Worm (Caenorhabditis elegans) whole organism, L4 larva: Measurements from ENCODE around the gene rps-12.

ENCODE experiments used
- D1046.2 ChIP-seq: fragments of 200-800 bp; sonication (Bioruptor generic); IDR thresholded peaks from 2 replicates; pipeline ENCODE4 v1.3.6; 2022; ENCODE audit warnings: missing genetic modification characterization, missing compliant biosample characterization
- F10B5.3 ChIP-seq: sonication (generic microtip); optimal IDR thresholded peaks from 2 replicates; lab custom pipeline; 2016; ENCODE audit warnings: mild to moderate bottlenecking, missing genetic modification characterization, missing compliant biosample characterization
- F49E8.2 ChIP-seq: sonication (generic microtip); optimal IDR thresholded peaks from 2 replicates; lab custom pipeline; 2016; ENCODE audit warnings: missing compliant biosample characterization, mild to moderate bottlenecking, missing genetic modification characterization, borderline replicate concordance
- T20F7.1 ChIP-seq: fragments of 200-800 bp; sonication (Bioruptor generic); optimal IDR thresholded peaks from 2 replicates; lab custom pipeline; 2018; ENCODE audit warnings: mild to moderate bottlenecking, missing genetic modification characterization, missing compliant biosample characterization
- T26A8.4 ChIP-seq: fragments of 200-800 bp; sonication (Bioruptor generic); IDR thresholded peaks from 2 replicates; pipeline ENCODE4 v1.3.6; 2022; ENCODE audit warnings: missing genetic modification characterization, missing compliant biosample characterization
- Y48G9A.11 ChIP-seq: fragments of 200-800 bp; sonication (Bioruptor generic); IDR thresholded peaks from 2 replicates; pipeline ENCODE4 v1.3.6; 2022; ENCODE audit warnings: missing genetic modification reagents, missing genetic modification characterization, missing compliant biosample characterization
- ZK337.2 ChIP-seq: fragments of 200-800 bp; sonication (Bioruptor generic); IDR thresholded peaks from 2 replicates; pipeline ENCODE4 v1.3.6; 2022; ENCODE audit warnings: missing genetic modification reagents, missing genetic modification characterization, missing compliant biosample characterization
- ZK546.5 ChIP-seq, 2 experiments: sonication (generic microtip); optimal IDR thresholded peaks; 2 replicates each; lab custom pipeline; 2017; ENCODE audit warnings: missing biosample characterization in 2 of 2, missing genetic modification characterization in 2 of 2
- aha-1 ChIP-seq: fragments of 150-350 bp; peaks from one replicate; lab custom pipeline; 2014; ENCODE audit warnings: missing biosample characterization, missing genetic modification characterization
- ceh-20 ChIP-seq: fragments of 200-800 bp; sonication (Bioruptor generic); IDR thresholded peaks from 2 replicates; pipeline ENCODE4 v1.3.6; 2022; ENCODE audit warnings: missing genetic modification reagents, missing genetic modification characterization, missing compliant biosample characterization
- ceh-28 ChIP-seq: fragments of 150-350 bp; optimal IDR thresholded peaks from 2 replicates; lab custom pipeline; 2014; ENCODE audit warnings: missing biosample characterization, missing genetic modification reagents, missing genetic modification characterization
- daf-12 ChIP-seq: fragments of 150-350 bp; optimal IDR thresholded peaks from 2 replicates; lab custom pipeline; 2014; ENCODE audit warnings: missing biosample characterization, missing genetic modification reagents, missing genetic modification characterization
- daf-16 ChIP-seq, 3 experiments: sonication (generic microtip); optimal IDR thresholded peaks; 2 replicates each; lab custom pipeline; 2016 to 2017; ENCODE audit warnings: missing genetic modification characterization in 3 of 3, missing genetic modification reagents in 3 of 3, mild to moderate bottlenecking in 2 of 3, missing compliant biosample characterization in 2 of 3, missing biosample characterization in 1 of 3, moderate library complexity in 1 of 3
- dmd-6 ChIP-seq: fragments of 200-800 bp; sonication (Bioruptor generic); IDR thresholded peaks from 2 replicates; pipeline ENCODE4 v1.3.6; 2022; ENCODE audit warnings: missing genetic modification reagents, missing genetic modification characterization, missing compliant biosample characterization
- hif-1 ChIP-seq, 2 experiments: sonication (generic microtip); optimal IDR thresholded peaks; 2 replicates each; lab custom pipeline; 2016 to 2017; ENCODE audit warnings: missing compliant biosample characterization in 2 of 2, missing genetic modification characterization in 2 of 2, missing genetic modification reagents in 2 of 2, missing genotype in 2 of 2, mild to moderate bottlenecking in 1 of 2
- hlh-11 ChIP-seq: fragments of 200-800 bp; sonication (Bioruptor generic); optimal IDR thresholded peaks from 2 replicates; lab custom pipeline; 2018; ENCODE audit warnings: mild to moderate bottlenecking, missing genetic modification characterization, missing compliant biosample characterization
- lin-38 ChIP-seq: fragments of 200-800 bp; sonication (Bioruptor generic); IDR thresholded peaks from 2 replicates; pipeline ENCODE4 v1.3.6; 2022; ENCODE audit warnings: missing genetic modification reagents, missing genetic modification characterization, missing compliant biosample characterization
- lsy-2 ChIP-seq, 2 experiments: fragments of 150-350 bp in 1 of 2; sonication (generic microtip) in 1 of 2; optimal IDR thresholded peaks; 2 replicates each; lab custom pipeline; 2014 to 2017; ENCODE audit warnings: missing biosample characterization in 2 of 2, missing genetic modification characterization in 2 of 2
- madf-9 ChIP-seq: fragments of 200-800 bp; sonication (Bioruptor generic); conservative IDR thresholded peaks from 2 replicates; pipeline ENCODE4 v1.3.6; 2022; ENCODE audit warnings: missing genetic modification reagents, missing genetic modification characterization, missing compliant biosample characterization
- mdt-29 ChIP-seq: fragments of 200-800 bp; sonication (Bioruptor generic); IDR thresholded peaks from 2 replicates; pipeline ENCODE4 v1.3.6; 2022; ENCODE audit warnings: missing genetic modification reagents, missing genetic modification characterization, missing compliant biosample characterization
- mep-1 ChIP-seq: fragments of 150-350 bp; sonication (generic microtip); optimal IDR thresholded peaks from 3 replicates; lab custom pipeline; 2014; ENCODE audit warnings: missing biosample characterization, missing genetic modification characterization
- mes-2 ChIP-seq: sonication (generic microtip); optimal IDR thresholded peaks from 2 replicates; lab custom pipeline; 2016; ENCODE audit warnings: missing genotype, mild to moderate bottlenecking, missing genetic modification characterization, missing compliant biosample characterization; ENCODE audit not compliant: poor library complexity, severe bottlenecking
- mxl-2 ChIP-seq: fragments of 200-800 bp; sonication (Bioruptor generic); conservative IDR thresholded peaks from 2 replicates; pipeline ENCODE4 v1.3.6; 2022; ENCODE audit warnings: missing genetic modification reagents, missing genetic modification characterization, missing compliant biosample characterization
- nhr-10 ChIP-seq: fragments of 150-350 bp; optimal IDR thresholded peaks from 2 replicates; lab custom pipeline; 2014; ENCODE audit warnings: missing biosample characterization, missing genetic modification characterization
- nhr-102 ChIP-seq: sonication (generic microtip); optimal IDR thresholded peaks from 2 replicates; lab custom pipeline; 2016; ENCODE audit warnings: mild to moderate bottlenecking, missing genetic modification characterization, moderate library complexity, missing compliant biosample characterization
- nhr-111 ChIP-seq: fragments of 200-800 bp; sonication (Bioruptor generic); optimal IDR thresholded peaks from 2 replicates; lab custom pipeline; 2018; ENCODE audit warnings: mild to moderate bottlenecking, missing genetic modification characterization, missing compliant biosample characterization
- nhr-237 ChIP-seq: sonication (generic microtip); optimal IDR thresholded peaks from 2 replicates; lab custom pipeline; 2017; ENCODE audit warnings: missing biosample characterization, missing genetic modification characterization
- nhr-28 ChIP-seq: fragments of 150-350 bp; optimal IDR thresholded peaks from 2 replicates; lab custom pipeline; 2014; ENCODE audit warnings: missing biosample characterization, missing genetic modification characterization
- nhr-48 ChIP-seq: sonication (generic microtip); optimal IDR thresholded peaks from 2 replicates; lab custom pipeline; 2016; ENCODE audit warnings: mild to moderate bottlenecking, missing genetic modification characterization, missing compliant biosample characterization
- pha-4 ChIP-seq, 2 experiments: fragments of 150-350 bp in 1 of 2; fragments of 200-800 bp in 1 of 2; sonication (Bioruptor generic) in 1 of 2; IDR thresholded peaks in 1 of 2; optimal IDR thresholded peaks in 1 of 2; 2 replicates each; pipeline versions ENCODE4 v1.3.6 to Lab custom; 2014 to 2022; ENCODE audit warnings: missing genetic modification characterization in 2 of 2, missing genetic modification reagents in 2 of 2, missing biosample characterization in 1 of 2, missing compliant biosample characterization in 1 of 2
- php-3 ChIP-seq: fragments of 200-800 bp; sonication (Bioruptor generic); IDR thresholded peaks from 2 replicates; pipeline ENCODE4 v1.3.6; 2022; ENCODE audit warnings: missing genetic modification reagents, missing genetic modification characterization, missing compliant biosample characterization
- pqm-1 ChIP-seq: sonication (generic microtip); optimal IDR thresholded peaks from 2 replicates; lab custom pipeline; 2017; ENCODE audit warnings: missing biosample characterization, missing genetic modification characterization
- rbr-2 ChIP-seq: sonication (generic microtip); optimal IDR thresholded peaks from 2 replicates; lab custom pipeline; 2016; ENCODE audit warnings: missing genotype, missing genetic modification characterization, missing compliant biosample characterization
- snpc-4 ChIP-seq: fragments of 150-350 bp; optimal IDR thresholded peaks from 2 replicates; lab custom pipeline; 2014; ENCODE audit warnings: missing biosample characterization, missing genetic modification characterization
- zag-1 ChIP-seq: fragments of 150-350 bp; optimal IDR thresholded peaks from 2 replicates; lab custom pipeline; 2014; ENCODE audit warnings: missing biosample characterization, missing genetic modification characterization
- zfp-2 ChIP-seq: sonication (generic microtip); optimal IDR thresholded peaks from 2 replicates; lab custom pipeline; 2016; ENCODE audit warnings: mild to moderate bottlenecking, missing genetic modification characterization, missing compliant biosample characterization
- ztf-7 ChIP-seq: fragments of 150-350 bp; optimal IDR thresholded peaks from 2 replicates; lab custom pipeline; 2014; ENCODE audit warnings: missing biosample characterization, missing genetic modification characterization

The rps-12 gene

ce11 chrIII:5663521-5663920 lies 15.6 kb upstream of the rps-12 start (continued):
- TF ChIP-seq ceh-20 = no peak
- TF ChIP-seq mdt-29 (GFP tag; lab: Robert Waterston, UW) = no peak
- no peak for TF ChIP-seq nhr-48
- TF ChIP-seq snpc-4 = no peak
- TF ChIP-seq dmd-6 (GFP tag; lab: Robert Waterston, UW) = no peak
- TF ChIP-seq ceh-28 (tag; lab: Kevin White, UChicago) = no peak
- TF ChIP-seq F49E8.2 (tag; lab: Kevin White, UChicago) = peak; percentile 85
- TF ChIP-seq ZK546.5 (tag; optimal IDR thresholded peaks at IDR 0.05; lab: Kevin White, UChicago) = no peak
- TF ChIP-seq nhr-111 (GFP tag; lab: Kevin White, UChicago) = no peak
- no peak for TF ChIP-seq madf-9 (GFP tag; lab: Robert Waterston, UW)
- no peak for TF ChIP-seq zag-1
- TF ChIP-seq nhr-102 (tag; lab: Kevin White, UChicago) = no peak
- no peak for TF ChIP-seq F10B5.3 (tag; lab: Kevin White, UChicago)
- TF ChIP-seq lin-38 (GFP tag; lab: Robert Waterston, UW) = peak; percentile 81
- peak; percentile 79 for TF ChIP-seq Y48G9A.11 (GFP tag; lab: Robert Waterston, UW)

ce11 chrIII:5663933-5664332 lies 15.2 kb upstream of the rps-12 start, which contains the start of gene par-3:
Gene par-3 (plus strand): TSS chrIII:5664233.
- no peak for TF ChIP-seq nhr-10 (tag; lab: Kevin White, UChicago)
- TF ChIP-seq aha-1 (tag; lab: Kevin White, UChicago) = peak; percentile 42
- peak; percentile 53 for TF ChIP-seq pqm-1 (tag; lab: Kevin White, UChicago)
- TF ChIP-seq, all 104 proteins: peak for 2

- peak; percentile 1 for TF ChIP-seq pqm-1 (tag; lab: Kevin White, UChicago)
- TF ChIP-seq T20F7.1 = no peak
- TF ChIP-seq nhr-28 = peak; percentile 31
- TF ChIP-seq mes-2 (tag; lab: Kevin White, UChicago) = peak; percentile 13
- TF ChIP-seq, all 104 proteins: peak for 3
Observed at ce11 chrIII:5665278-5665677, 13.8 kb upstream of the rps-12 start.

- TF ChIP-seq ztf-7 (tag; lab: Kevin White, UChicago) (no peak), pqm-1 (tag; lab: Kevin White, UChicago) (no peak), T26A8.4 (no peak), daf-12 (tag; lab: Kevin White, UChicago) (no peak), php-3 (no peak), snpc-4 (no peak), nhr-28 (no peak), ceh-28 (tag; lab: Kevin White, UChicago) (no peak), mxl-2 (no peak), nhr-237 (tag; lab: Kevin White, UChicago) (no peak), mep-1 (tag; lab: Kevin White, UChicago) (no peak), D1046.2 (GFP tag; lab: Robert Waterston, UW) (no peak), hif-1 (tag; optimal IDR thresholded peaks at IDR 0.05; lab: Kevin White, UChicago) (no peak), zag-1 (no peak)
Observed at ce11 chrIII:5665710-5666109, 13.4 kb upstream of the rps-12 start.

ce11 chrIII:5667952-5668489 lies 11.1 kb upstream of the rps-12 start:
- TF ChIP-seq pha-4 (GFP tag; IDR thresholded peaks at IDR 0.05; lab: Robert Waterston, UW) = no peak
- peak; percentile 31 for TF ChIP-seq pha-4 (tag; optimal IDR thresholded peaks at IDR 0.05; lab: Kevin White, UChicago)
- no peak for TF ChIP-seq ZK337.2 (GFP tag; lab: Robert Waterston, UW)
- peak in 1 of 2 experiments; percentile 38 for TF ChIP-seq lsy-2 (tag; optimal IDR thresholded peaks at IDR 0.05; lab: Kevin White, UChicago)
- TF ChIP-seq aha-1 (tag; lab: Kevin White, UChicago) = no peak
- TF ChIP-seq mep-1 (tag; lab: Kevin White, UChicago) = peak; percentile 28
- peak; percentile 8 for TF ChIP-seq rbr-2 (tag; lab: Kevin White, UChicago)
- peak; percentile 6 for TF ChIP-seq mes-2 (tag; lab: Kevin White, UChicago)
- no peak for TF ChIP-seq zfp-2
- peak; percentile 15 for TF ChIP-seq hlh-11 (tag; lab: Kevin White, UChicago)
- TF ChIP-seq T26A8.4 = no peak
- TF ChIP-seq daf-16 (GFP tag; optimal IDR thresholded peaks at IDR 0.05; lab: Kevin White, UChicago) = no peak
- peak; percentile 19 for TF ChIP-seq daf-16 (tag; optimal IDR thresholded peaks at IDR 0.05; lab: Kevin White, UChicago)
- peak; percentile 21 for TF ChIP-seq nhr-28
